Worm (Caenorhabditis elegans) whole organism, L2 larva: Measurements from ENCODE around the gene Y51A2B.16.

Source experiments
- C34F6.9 ChIP-seq: fragments of 150-350 bp; optimal IDR thresholded peaks from 2 replicates; lab custom pipeline; 2014; ENCODE audit warnings: missing biosample characterization, missing genetic modification characterization
- ZK546.5 ChIP-seq: sonication (generic microtip); optimal IDR thresholded peaks from 2 replicates; lab custom pipeline; 2017; ENCODE audit warnings: missing biosample characterization, missing genetic modification characterization
- alr-1 ChIP-seq: fragments of 150-350 bp; optimal IDR thresholded peaks from 2 replicates; lab custom pipeline; 2014; ENCODE audit warnings: missing biosample characterization, missing genetic modification characterization
- aly-2 ChIP-seq: fragments of 150-350 bp; optimal IDR thresholded peaks from 2 replicates; lab custom pipeline; 2014; ENCODE audit warnings: missing biosample characterization, missing genetic modification characterization
- ama-1 ChIP-seq: fragments of 150-350 bp; optimal IDR thresholded peaks from 2 replicates; lab custom pipeline; 2018; ENCODE audit warnings: inconsistent platforms
- ceh-82 ChIP-seq: fragments of 150-350 bp; optimal IDR thresholded peaks from 2 replicates; lab custom pipeline; 2014; ENCODE audit warnings: missing biosample characterization, missing genetic modification characterization
- crh-2 ChIP-seq: sonication (generic microtip); optimal IDR thresholded peaks from 2 replicates; lab custom pipeline; 2017; ENCODE audit warnings: missing biosample characterization, missing genetic modification characterization
- dmd-4 ChIP-seq: sonication (generic microtip); optimal IDR thresholded peaks from 2 replicates; lab custom pipeline; 2017; ENCODE audit warnings: missing biosample characterization, missing genetic modification characterization
- egl-27 ChIP-seq: sonication (generic microtip); optimal IDR thresholded peaks from 3 replicates; lab custom pipeline; 2017; ENCODE audit warnings: missing biosample characterization, missing genetic modification reagents, missing genetic modification characterization
- elt-1 ChIP-seq: fragments of 150-350 bp; optimal IDR thresholded peaks from 2 replicates; lab custom pipeline; 2014; ENCODE audit warnings: missing biosample characterization, missing genetic modification characterization
- elt-3 ChIP-seq: sonication (generic microtip); optimal IDR thresholded peaks from 2 replicates; lab custom pipeline; 2017; ENCODE audit warnings: missing biosample characterization, missing genetic modification characterization
- fos-1 ChIP-seq: fragments of 150-350 bp; optimal IDR thresholded peaks from 2 replicates; lab custom pipeline; 2014; ENCODE audit warnings: missing biosample characterization, missing genetic modification characterization
- lin-11 ChIP-seq: fragments of 150-350 bp; sonication (generic microtip); optimal IDR thresholded peaks from 2 replicates; lab custom pipeline; 2014; ENCODE audit warnings: missing biosample characterization, missing genetic modification characterization, inconsistent platforms, mixed read lengths
- lin-13 ChIP-seq: fragments of 150-350 bp; optimal IDR thresholded peaks from 2 replicates; lab custom pipeline; 2014; ENCODE audit warnings: missing biosample characterization, missing genetic modification reagents, missing genetic modification characterization
- lin-39 ChIP-seq: fragments of 150-350 bp; optimal IDR thresholded peaks from 2 replicates; lab custom pipeline; 2014; ENCODE audit warnings: missing biosample characterization, missing genetic modification reagents, missing genetic modification characterization
- lsy-2 ChIP-seq, 2 experiments: fragments of 150-350 bp in 1 of 2; sonication (generic microtip) in 1 of 2; optimal IDR thresholded peaks; 2 replicates each; lab custom pipeline; 2014 to 2017; ENCODE audit warnings: missing biosample characterization in 2 of 2, missing genetic modification characterization in 2 of 2
- mab-5 ChIP-seq: fragments of 150-350 bp; optimal IDR thresholded peaks from 2 replicates; lab custom pipeline; 2014; ENCODE audit warnings: missing biosample characterization, missing genetic modification characterization
- mbf-1 ChIP-seq: sonication (generic microtip); optimal IDR thresholded peaks from 2 replicates; lab custom pipeline; 2017; ENCODE audit warnings: missing biosample characterization, missing genetic modification characterization
- nhr-10 ChIP-seq: sonication (generic microtip); optimal IDR thresholded peaks from 2 replicates; lab custom pipeline; 2017; ENCODE audit warnings: missing biosample characterization, missing genetic modification characterization
- nhr-11 ChIP-seq: fragments of 150-350 bp; optimal IDR thresholded peaks from 2 replicates; lab custom pipeline; 2014; ENCODE audit warnings: missing biosample characterization, missing genetic modification characterization
- nhr-12 ChIP-seq: fragments of 150-350 bp; optimal IDR thresholded peaks from 2 replicates; lab custom pipeline; 2014; ENCODE audit warnings: missing biosample characterization, missing genetic modification characterization
- nhr-21 ChIP-seq: fragments of 150-350 bp; optimal IDR thresholded peaks from 2 replicates; lab custom pipeline; 2014; ENCODE audit warnings: missing biosample characterization, missing genetic modification characterization
- nhr-23 ChIP-seq: fragments of 150-350 bp; optimal IDR thresholded peaks from 2 replicates; lab custom pipeline; 2014; ENCODE audit warnings: missing biosample characterization, missing genetic modification reagents, missing genetic modification characterization
- nhr-6 ChIP-seq: fragments of 150-350 bp; optimal IDR thresholded peaks from 2 replicates; lab custom pipeline; 2014; ENCODE audit warnings: missing biosample characterization, missing genetic modification characterization
- nhr-77 ChIP-seq: fragments of 150-350 bp; optimal IDR thresholded peaks from 2 replicates; lab custom pipeline; 2014; ENCODE audit warnings: missing biosample characterization, missing genetic modification characterization
- peb-1 ChIP-seq: fragments of 150-350 bp; optimal IDR thresholded peaks from 2 replicates; lab custom pipeline; 2014; ENCODE audit warnings: missing biosample characterization, missing genetic modification characterization
- sem-4 ChIP-seq: fragments of 150-350 bp; optimal IDR thresholded peaks from 2 replicates; lab custom pipeline; 2014; ENCODE audit warnings: missing biosample characterization, missing genetic modification reagents, missing genetic modification characterization
- skn-1 ChIP-seq: sonication (generic microtip); optimal IDR thresholded peaks from 2 replicates; lab custom pipeline; 2017; ENCODE audit warnings: missing biosample characterization, missing genetic modification characterization
- sma-9 ChIP-seq, 2 experiments: fragments of 150-350 bp in 1 of 2; sonication (generic microtip) in 1 of 2; optimal IDR thresholded peaks; 2 replicates each; lab custom pipeline; 2014 to 2016; ENCODE audit warnings: missing genetic modification characterization in 2 of 2, mild to moderate bottlenecking in 1 of 2, missing biosample characterization in 1 of 2, missing compliant biosample characterization in 1 of 2, missing genetic modification reagents in 1 of 2, moderate library complexity in 1 of 2
- zag-1 ChIP-seq: fragments of 150-350 bp; optimal IDR thresholded peaks from 2 replicates; lab custom pipeline; 2014; ENCODE audit warnings: missing biosample characterization, missing genetic modification characterization
- ztf-1 ChIP-seq: fragments of 200-800 bp; sonication (Bioruptor generic); conservative IDR thresholded peaks from 2 replicates; pipeline ENCODE4 v1.3.6; 2022; ENCODE audit warnings: missing genetic modification characterization, missing compliant biosample characterization
- ztf-4 ChIP-seq: fragments of 150-350 bp; optimal IDR thresholded peaks from 2 replicates; lab custom pipeline; 2014; ENCODE audit warnings: missing biosample characterization, missing genetic modification characterization

Gene Y51A2B.16

ce11 chrV:18378819-18379218, 18.9 kb downstream of the Y51A2B.16 start, which contains the start of gene Y51A2B.8:
Gene Y51A2B.8, plus strand, starts transcription at chrV:18379119.
- TF ChIP-seq crh-2 (no peak), lsy-2 (tag; optimal IDR thresholded peaks at IDR 0.05; lab: Kevin White, UChicago) (no peak), lin-39 (tag; lab: Kevin White, UChicago) (no peak), sma-9 (GFP tag; optimal IDR thresholded peaks at IDR 0.05; lab: Kevin White, UChicago) (no peak), sma-9 (tag; optimal IDR thresholded peaks at IDR 0.05; lab: Kevin White, UChicago) (no peak), zag-1 (tag; lab: Kevin White, UChicago) (no peak), nhr-77 (tag; lab: Kevin White, UChicago) (no peak), ZK546.5 (tag; lab: Kevin White, UChicago) (no peak), egl-27 (no peak), elt-3 (tag; lab: Kevin White, UChicago) (no peak), lin-13 (GFP tag; lab: Kevin White, UChicago) (no peak), elt-1 (tag; lab: Kevin White, UChicago) (no peak), nhr-21 (tag; lab: Kevin White, UChicago) (no peak), nhr-11 (tag; lab: Kevin White, UChicago) (no peak), aly-2 (no peak), sem-4 (no peak), nhr-23 (no peak)

ce11 chrV:18375551-18375950, 22.2 kb downstream of the Y51A2B.16 start:
- TF ChIP-seq fos-1: no peak
- TF ChIP-seq mbf-1 (tag; lab: Kevin White, UChicago): no peak
- TF ChIP-seq nhr-10 (tag; lab: Kevin White, UChicago): no peak
- no peak for TF ChIP-seq ama-1 (lab: Kevin White, UChicago)
- TF ChIP-seq, all 48 proteins: peak for 0

- TF ChIP-seq nhr-23: no peak
- no peak for TF ChIP-seq nhr-21 (tag; lab: Kevin White, UChicago)
- TF ChIP-seq mbf-1 (tag; lab: Kevin White, UChicago): no peak
- TF ChIP-seq ztf-4: no peak
- TF ChIP-seq lin-11: no peak
- no peak for TF ChIP-seq zag-1 (tag; lab: Kevin White, UChicago)
- TF ChIP-seq nhr-77 (tag; lab: Kevin White, UChicago): no peak
- no peak for TF ChIP-seq dmd-4 (tag; lab: Kevin White, UChicago)
- TF ChIP-seq aly-2: no peak
- TF ChIP-seq elt-1 (tag; lab: Kevin White, UChicago): no peak
- TF ChIP-seq ztf-1: no peak
- no peak for TF ChIP-seq nhr-12 (tag; lab: Kevin White, UChicago)
- TF ChIP-seq alr-1 (tag; lab: Kevin White, UChicago): no peak
- TF ChIP-seq ZK546.5 (tag; lab: Kevin White, UChicago): no peak
- TF ChIP-seq skn-1: no peak
- TF ChIP-seq, all 48 proteins: peak for 0
These were observed 23.5 kb downstream of the Y51A2B.16 start, which contains the start of gene Y51A2B.2 for ce11 chrV:18374194-18374593. Gene Y51A2B.2, plus strand, starts transcription at chrV:18374494.

ce11 chrV:18371579-18371978, 26.1 kb downstream of the Y51A2B.16 start, which contains the start of gene C08E8.4:
Gene C08E8.4, plus strand, starts transcription at chrV:18371846.
- no peak for TF ChIP-seq lin-13 (GFP tag; lab: Kevin White, UChicago)
- peak; percentile 51 for TF ChIP-seq fos-1
- peak; percentile 8 for TF ChIP-seq crh-2

ce11 chrV:18371028-18371427, 26.7 kb downstream of the Y51A2B.16 start:
- TF ChIP-seq peb-1 (tag; lab: Kevin White, UChicago): no peak
- TF ChIP-seq ZK546.5 (tag; lab: Kevin White, UChicago): no peak
- no peak for TF ChIP-seq nhr-23
- TF ChIP-seq ceh-82 (tag; lab: Kevin White, UChicago): no peak
- TF ChIP-seq sem-4: no peak
- TF ChIP-seq nhr-12 (tag; lab: Kevin White, UChicago): no peak
- TF ChIP-seq mab-5: no peak

- no peak for TF ChIP-seq crh-2
- no peak for TF ChIP-seq elt-1 (tag; lab: Kevin White, UChicago)
- no peak for TF ChIP-seq skn-1
- no peak for TF ChIP-seq mab-5
- TF ChIP-seq nhr-6 (tag; lab: Kevin White, UChicago): no peak
- TF ChIP-seq C34F6.9 (tag; lab: Kevin White, UChicago): no peak
- TF ChIP-seq ceh-82 (tag; lab: Kevin White, UChicago): no peak
- TF ChIP-seq, all 48 proteins: peak for 0
These were observed 29.4 kb downstream of the Y51A2B.16 start, which contains the start of gene C08E8.6 for ce11 chrV:18368322-18368721. Gene C08E8.6, minus strand, starts transcription at chrV:18368422.
